Worm (Caenorhabditis elegans): ENCODE results near the gene arrd-28.

DNA sequence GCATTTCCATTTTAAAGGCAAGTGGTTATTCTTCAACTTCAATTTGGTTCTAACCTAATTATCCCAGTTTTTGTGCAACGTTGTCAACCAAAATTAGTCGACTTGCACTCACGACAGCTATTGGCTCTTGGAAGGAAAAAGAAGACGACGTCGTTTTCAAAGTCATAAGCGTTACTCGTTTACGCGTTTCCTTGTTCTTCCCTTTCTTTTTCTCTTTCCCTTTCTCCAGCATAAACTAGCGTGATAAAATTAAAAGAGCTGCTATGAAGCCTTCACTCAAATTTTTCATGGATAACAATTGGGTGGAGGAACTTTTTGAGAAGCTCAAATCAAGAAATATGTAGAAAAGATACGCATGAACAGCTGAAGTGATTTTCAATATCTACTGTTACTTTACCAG is 20.6 kb upstream of the arrd-28 start:
- TF ChIP-seq hmg-1.2 (GFP tag; IDR thresholded peaks at IDR 0.05) (no peak), ama-1 (optimal IDR thresholded peaks at IDR 0.05) (no peak), ama-1 (GFP tag; optimal IDR thresholded peaks at IDR 0.05) (no peak), B0336.3 (GFP tag; IDR thresholded peaks at IDR 0.05) (no peak), ztf-18 (tag; optimal IDR thresholded peaks at IDR 0.05) (no peak), egl-44 (GFP tag; IDR thresholded peaks at IDR 0.05) (no peak), ZK185.1 (tag; optimal IDR thresholded peaks at IDR 0.05; ENCODE audit: poor library complexity, severe bottlenecking) (no peak)
